Fruit fly (Drosophila melanogaster): ENCODE results near the gene CG5916.

dm6 chr3R:16186791-16187681, 40.2 kb downstream of the CG5916 start, which contains the start of gene sra:
- TF ChIP-seq CG7271 (tag; optimal IDR thresholded peaks at IDR 0.05) (peak; percentile 3), CG9797 (GFP tag; optimal IDR thresholded peaks at IDR 0.05) (peak; percentile 91), CG11560 (tag; IDR thresholded peaks at IDR 0.05) (peak; percentile 97), mld (GFP tag; IDR thresholded peaks at IDR 0.05; ENCODE audit: partially characterized antibody) (peak; percentile 96), kni (GFP tag; optimal IDR thresholded peaks at IDR 0.05) (no peak), sug (tag; optimal IDR thresholded peaks at IDR 0.05) (peak; percentile 46), klu (GFP tag; IDR thresholded peaks at IDR 0.05) (no peak), Ravus (GFP tag; IDR thresholded peaks at IDR 0.05) (no peak), Ada2b (GFP tag; IDR thresholded peaks at IDR 0.05) (no peak), CG16779 (GFP tag; IDR thresholded peaks at IDR 0.05) (peak; percentile 52; the same call in 1 of the 2 replicates), tio (GFP tag; optimal IDR thresholded peaks at IDR 0.05) (no peak), CG15696 (tag; optimal IDR thresholded peaks at IDR 0.05) (no peak), HLH3B (GFP tag; IDR thresholded peaks at IDR 0.05) (peak; percentile 15; the same call in 1 of the 2 replicates), CG10366 (GFP tag; IDR thresholded peaks at IDR 0.05) (peak; percentile 18; the same call in 1 of the 2 replicates)
